Fruit fly (Drosophila melanogaster) whole organism, embryonic: Measurements from ENCODE around the gene CG13144.

Source experiments
- Ada2b ChIP-seq: fragments of 200-800 bp; sonication (Bioruptor generic); IDR thresholded peaks from 2 replicates; pipeline ENCODE4 v1.3.6; 2022; ENCODE audit warnings: missing biosample characterization, missing genetic modification characterization
- Blimp-1 ChIP-seq: fragments of 200-800 bp; sonication (Bioruptor generic); optimal IDR thresholded peaks from 3 replicates; lab custom pipeline; 2018; ENCODE audit warnings: missing biosample characterization, missing genetic modification characterization, mild to moderate bottlenecking, moderate library complexity, missing genetic modification reagents
- CG10209 ChIP-seq: fragments of 200-800 bp; sonication (Bioruptor generic); optimal IDR thresholded peaks from 3 replicates; lab custom pipeline; 2017; ENCODE audit warnings: missing biosample characterization, mild to moderate bottlenecking, missing genetic modification characterization, missing genetic modification reagents
- CG11247 ChIP-seq: fragments of 200-800 bp; sonication (Bioruptor generic); IDR thresholded peaks from 2 replicates; pipeline ENCODE4 v1.3.6; 2022; ENCODE audit warnings: missing biosample characterization, missing genetic modification characterization
- CG12071 ChIP-seq: fragments of 200-800 bp; sonication (Bioruptor generic); optimal IDR thresholded peaks from 3 replicates; lab custom pipeline; 2018; ENCODE audit warnings: missing biosample characterization, mild to moderate bottlenecking, missing genetic modification characterization
- CG12219 ChIP-seq: fragments of 200-800 bp; sonication (Bioruptor generic); optimal IDR thresholded peaks from 3 replicates; lab custom pipeline; 2018; ENCODE audit warnings: missing biosample characterization, mild to moderate bottlenecking, missing genetic modification characterization
- CG12299 ChIP-seq: fragments of 200-800 bp; sonication (Bioruptor generic); optimal IDR thresholded peaks from 2 replicates; lab custom pipeline; 2018; ENCODE audit warnings: missing biosample characterization, mild to moderate bottlenecking, missing genetic modification characterization
- CG14710 ChIP-seq: fragments of 200-800 bp; sonication (Bioruptor generic); optimal IDR thresholded peaks from 3 replicates; lab custom pipeline; 2019; ENCODE audit warnings: missing biosample characterization, mild to moderate bottlenecking, missing genetic modification characterization, moderate library complexity
- CG15601 ChIP-seq: fragments of 200-800 bp; sonication (Bioruptor generic); optimal IDR thresholded peaks from 3 replicates; lab custom pipeline; 2019; ENCODE audit warnings: missing biosample characterization, mild to moderate bottlenecking, missing genetic modification characterization, moderate library complexity
- CG1832 ChIP-seq: fragments of 200-800 bp; sonication (Bioruptor generic); optimal IDR thresholded peaks from 2 replicates; lab custom pipeline; 2017; ENCODE audit warnings: missing biosample characterization, mild to moderate bottlenecking, missing genetic modification characterization, inconsistent platforms
- CG18476 ChIP-seq: fragments of 200-800 bp; sonication (Bioruptor generic); optimal IDR thresholded peaks from 2 replicates; lab custom pipeline; 2016; ENCODE audit warnings: missing biosample characterization, mild to moderate bottlenecking, missing genetic modification characterization
- CG2120 ChIP-seq: fragments of 200-800 bp; sonication (Bioruptor generic); optimal IDR thresholded peaks from 3 replicates; lab custom pipeline; 2016; ENCODE audit warnings: missing biosample characterization, missing genetic modification characterization
- CG2199 ChIP-seq: fragments of 200-800 bp; sonication (Bioruptor generic); IDR thresholded peaks from 3 replicates; pipeline ENCODE4 v1.3.6; 2022; ENCODE audit warnings: missing biosample characterization, missing genetic modification characterization
- CG2202 ChIP-seq: fragments of 200-800 bp; sonication (Bioruptor generic); optimal IDR thresholded peaks from 2 replicates; lab custom pipeline; 2018; ENCODE audit warnings: missing biosample characterization, mild to moderate bottlenecking, missing genetic modification characterization
- CG32532 ChIP-seq: fragments of 200-800 bp; sonication (Bioruptor generic); IDR thresholded peaks from 2 replicates; pipeline ENCODE4 v1.3.6; 2022; ENCODE audit warnings: missing biosample characterization, missing genetic modification characterization
- CG3407 ChIP-seq: fragments of 200-800 bp; sonication (Bioruptor generic); optimal IDR thresholded peaks from 2 replicates; lab custom pipeline; 2018; ENCODE audit warnings: missing biosample characterization, mild to moderate bottlenecking, missing genetic modification characterization
- CG3726 ChIP-seq: fragments of 200-800 bp; sonication (Bioruptor generic); IDR thresholded peaks from 3 replicates; pipeline ENCODE4, ENCODE4 v1.3.6; 2022; ENCODE audit warnings: missing biosample characterization, missing genetic modification characterization
- CG42726 ChIP-seq: fragments of 200-800 bp; sonication (Bioruptor generic); IDR thresholded peaks from 2 replicates; pipeline ENCODE4 v1.3.6; 2022; ENCODE audit warnings: missing biosample characterization, missing genetic modification characterization; ENCODE audit not compliant: partially characterized antibody
- CG4360 ChIP-seq: fragments of 200-800 bp; sonication (Bioruptor generic); IDR thresholded peaks from 2 replicates; pipeline ENCODE4 v1.3.6; 2022; ENCODE audit warnings: missing biosample characterization, missing genetic modification characterization
- CG43689 ChIP-seq: fragments of 200-800 bp; sonication (Bioruptor generic); IDR thresholded peaks from 2 replicates; pipeline ENCODE4 v1.3.6; 2022; ENCODE audit warnings: missing biosample characterization, missing genetic modification characterization
- CG5953 ChIP-seq: fragments of 200-800 bp; sonication (Bioruptor generic); IDR thresholded peaks from 2 replicates; pipeline ENCODE4 v1.3.6; 2022; ENCODE audit warnings: missing biosample characterization, missing genetic modification characterization
- CG7357 ChIP-seq: fragments of 200-800 bp; sonication (Bioruptor generic); IDR thresholded peaks from 3 replicates; pipeline ENCODE4 v1.3.6; 2022; ENCODE audit warnings: missing biosample characterization, missing genetic modification characterization
- CG9932 ChIP-seq: fragments of 200-800 bp; sonication (Bioruptor generic); IDR thresholded peaks from 2 replicates; pipeline ENCODE4 v1.3.6; 2022; ENCODE audit warnings: missing biosample characterization, missing genetic modification characterization
- CrebB ChIP-seq: fragments of 200-800 bp; sonication (Bioruptor generic); optimal IDR thresholded peaks from 3 replicates; lab custom pipeline; 2018; ENCODE audit warnings: missing biosample characterization, mild to moderate bottlenecking, missing genetic modification characterization
- Dad ChIP-seq: fragments of 200-800 bp; sonication (Bioruptor generic); optimal IDR thresholded peaks from 3 replicates; lab custom pipeline; 2016; ENCODE audit warnings: missing biosample characterization, missing genetic modification characterization
- Fer2 ChIP-seq: fragments of 200-800 bp; sonication (Bioruptor generic); optimal IDR thresholded peaks from 2 replicates; lab custom pipeline; 2018; ENCODE audit warnings: missing biosample characterization, mild to moderate bottlenecking, missing genetic modification characterization, moderate library complexity
- NFAT ChIP-seq: fragments of 200-800 bp; sonication (Bioruptor generic); IDR thresholded peaks from 2 replicates; pipeline ENCODE4 v1.3.6; 2022; ENCODE audit warnings: missing biosample characterization, missing genetic modification characterization
- Nf-YC ChIP-seq: fragments of 200-800 bp; optimal IDR thresholded peaks from 3 replicates; lab custom pipeline; 2019; ENCODE audit warnings: missing biosample characterization, mild to moderate bottlenecking, missing genetic modification characterization, moderate library complexity
- Poxn ChIP-seq: fragments of 200-800 bp; sonication (Bioruptor generic); IDR thresholded peaks from 2 replicates; pipeline ENCODE4 v1.3.6; 2022; ENCODE audit warnings: missing biosample characterization, missing genetic modification characterization
- Sox102F ChIP-seq: fragments of 200-800 bp; sonication (Bioruptor generic); optimal IDR thresholded peaks from 2 replicates; lab custom pipeline; 2018; ENCODE audit warnings: missing biosample characterization, mild to moderate bottlenecking, missing genetic modification characterization, moderate library complexity
- Spps ChIP-seq: fragments of 200-800 bp; sonication (Bioruptor generic); optimal IDR thresholded peaks from 2 replicates; lab custom pipeline; 2018; ENCODE audit warnings: missing biosample characterization, mild to moderate bottlenecking, missing genetic modification characterization
- Sry-δ ChIP-seq: fragments of 200-800 bp; sonication (Bioruptor generic); optimal IDR thresholded peaks from 2 replicates; lab custom pipeline; 2016; ENCODE audit warnings: missing biosample characterization, missing genetic modification characterization
- bab2 ChIP-seq: fragments of 200-800 bp; sonication (Bioruptor generic); optimal IDR thresholded peaks from 2 replicates; lab custom pipeline; 2016; ENCODE audit warnings: missing biosample characterization, missing genetic modification characterization
- cad ChIP-seq: fragments of >200 bp; optimal IDR thresholded peaks from 2 replicates; lab custom pipeline; 2017; ENCODE audit warnings: missing biosample characterization, missing genetic modification characterization
- dmrt99B ChIP-seq: fragments of 200-800 bp; sonication (Bioruptor generic); optimal IDR thresholded peaks from 2 replicates; lab custom pipeline; 2018; ENCODE audit warnings: missing biosample characterization, mild to moderate bottlenecking, missing genetic modification characterization, moderate library complexity
- exex ChIP-seq: fragments of 200-800 bp; sonication (Bioruptor generic); optimal IDR thresholded peaks from 4 replicates; lab custom pipeline; 2018; ENCODE audit warnings: missing biosample characterization, mild to moderate bottlenecking, missing genetic modification characterization, moderate library complexity
- ken ChIP-seq: fragments of 200-800 bp; sonication (Bioruptor generic); IDR thresholded peaks from 3 replicates; pipeline ENCODE4 v1.3.6; 2022; ENCODE audit warnings: missing biosample characterization, missing genetic modification characterization
- kni ChIP-seq: fragments of 200-800 bp; sonication (Bioruptor generic); optimal IDR thresholded peaks from 3 replicates; lab custom pipeline; 2017; ENCODE audit warnings: mild to moderate bottlenecking, missing biosample characterization, missing genetic modification reagents, missing genetic modification characterization
- lmd ChIP-seq: fragments of 200-800 bp; sonication (Bioruptor generic); IDR thresholded peaks from 2 replicates; pipeline ENCODE4 v1.3.6; 2022; ENCODE audit warnings: missing biosample characterization, missing genetic modification characterization
- lola ChIP-seq, 3 experiments: fragments of >200 bp in 2 of 3; fragments of 200-800 bp in 1 of 3; sonication (Bioruptor generic) in 1 of 3; optimal IDR thresholded peaks; 2 replicates each; lab custom pipeline; 2017 to 2019; ENCODE audit warnings: missing biosample characterization in 3 of 3, missing genetic modification characterization in 3 of 3, mild to moderate bottlenecking in 1 of 3, moderate library complexity in 1 of 3
- nau ChIP-seq: fragments of 200-800 bp; sonication (Bioruptor generic); optimal IDR thresholded peaks from 3 replicates; lab custom pipeline; 2017; ENCODE audit warnings: missing biosample characterization, mild to moderate bottlenecking, missing genetic modification characterization, missing genetic modification reagents
- oc ChIP-seq: fragments of 200-800 bp; sonication (Bioruptor generic); optimal IDR thresholded peaks from 2 replicates; lab custom pipeline; 2018; ENCODE audit warnings: missing biosample characterization, mild to moderate bottlenecking, missing genetic modification characterization, moderate library complexity
- onecut ChIP-seq: fragments of 200-800 bp; sonication (Bioruptor generic); IDR thresholded peaks from 2 replicates; pipeline ENCODE4 v1.3.6; 2022; ENCODE audit warnings: missing biosample characterization, missing genetic modification characterization
- otp ChIP-seq: fragments of 200-800 bp; sonication (Bioruptor generic); IDR thresholded peaks from 3 replicates; pipeline ENCODE4, ENCODE4 v1.3.6; 2022; ENCODE audit warnings: missing biosample characterization, missing genetic modification characterization
- pzg ChIP-seq: fragments of 200-800 bp; sonication (Bioruptor generic); optimal IDR thresholded peaks from 3 replicates; lab custom pipeline; 2018; ENCODE audit warnings: missing biosample characterization, mild to moderate bottlenecking, missing genetic modification characterization, moderate library complexity
- sens ChIP-seq: fragments of 200-800 bp; sonication (Bioruptor generic); peaks from one replicate; lab custom pipeline; 2016; ENCODE audit warnings: missing biosample characterization, missing genetic modification characterization
- slp2 ChIP-seq: fragments of 200-800 bp; sonication (Bioruptor generic); optimal IDR thresholded peaks from 2 replicates; lab custom pipeline; 2016; ENCODE audit warnings: missing biosample characterization, missing genetic modification characterization
- twi ChIP-seq: fragments of 200-800 bp; optimal IDR thresholded peaks from 2 replicates; lab custom pipeline; 2019; ENCODE audit warnings: missing biosample characterization, mild to moderate bottlenecking, missing genetic modification characterization, moderate library complexity
- tx ChIP-seq: fragments of 200-800 bp; sonication (Bioruptor generic); optimal IDR thresholded peaks from 2 replicates; lab custom pipeline; 2016; ENCODE audit warnings: missing biosample characterization, missing genetic modification characterization
- usp ChIP-seq: fragments of >200 bp; optimal IDR thresholded peaks from 2 replicates; lab custom pipeline; 2017; ENCODE audit warnings: missing biosample characterization, missing genetic modification characterization
- wek ChIP-seq: fragments of 200-800 bp; sonication (Bioruptor generic); optimal IDR thresholded peaks from 3 replicates; lab custom pipeline; 2018; ENCODE audit warnings: missing biosample characterization, mild to moderate bottlenecking, missing genetic modification characterization, moderate library complexity
- zfh1 ChIP-seq: fragments of 200-800 bp; sonication (Bioruptor generic); IDR thresholded peaks from 3 replicates; pipeline ENCODE4 v1.3.6; 2022; ENCODE audit warnings: missing biosample characterization, missing genetic modification characterization

The CG13144 gene

DNA sequence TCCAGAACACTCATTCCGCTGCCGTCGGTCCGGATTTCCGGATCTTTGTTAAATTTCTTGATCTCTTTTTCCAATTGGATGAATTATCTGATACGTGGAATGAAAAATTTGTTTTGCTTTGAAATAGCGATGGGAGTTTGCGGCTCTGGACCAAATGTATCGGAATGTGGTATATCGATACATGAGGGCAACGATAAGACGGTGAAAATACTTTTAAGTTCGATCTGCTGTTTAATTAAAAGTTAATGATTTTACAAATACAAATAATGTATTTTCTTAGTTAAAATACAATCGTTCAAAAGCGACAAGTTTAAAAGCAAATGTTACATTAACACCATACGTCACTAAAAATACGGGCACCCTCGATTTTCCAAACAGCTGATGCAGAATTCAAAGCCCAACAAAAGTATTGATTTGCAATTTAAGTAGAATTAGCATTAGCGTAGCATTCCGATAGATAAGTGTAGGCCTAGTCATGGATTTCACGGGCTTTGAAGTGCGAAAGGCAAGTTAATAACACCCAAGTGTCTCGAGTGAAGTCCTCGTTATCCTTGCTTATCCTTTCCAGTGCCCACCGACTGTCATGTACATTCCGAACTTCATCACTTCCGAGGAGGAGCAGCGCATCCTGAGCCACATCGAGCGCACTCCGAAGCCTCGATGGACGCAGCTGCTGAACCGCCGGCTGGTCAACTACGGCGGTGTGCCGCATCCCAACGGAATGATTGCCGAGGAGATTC lies 2.6 kb downstream of the CG13144 start, which contains the start of the genes Cog4 and CG6144 (continued):
- TF ChIP-seq Poxn, result no peak
- peak; percentile 21; the same call in 1 of the 2 replicates for TF ChIP-seq CG32532 (GFP tag; lab: Robert Waterston, UW)
- TF ChIP-seq CG2199 (GFP tag; lab: Robert Waterston, UW), result no peak
- no peak for TF ChIP-seq CG12219 (GFP tag; lab: Kevin White, UChicago)
- no peak for TF ChIP-seq exex (tag; lab: Kevin White, UChicago)
- TF ChIP-seq onecut (GFP tag; lab: Robert Waterston, UW), result peak; percentile 91
- no peak for TF ChIP-seq CG11247
- no peak for TF ChIP-seq oc (tag; lab: Kevin White, UChicago)
- TF ChIP-seq Ada2b (GFP tag; lab: Robert Waterston, UW), result peak; percentile 43; the same call in 1 of the 2 replicates
- TF ChIP-seq CG42726, result no peak; the same call in 1 of the 2 replicates
- TF ChIP-seq tx (GFP tag; lab: Kevin White, UChicago), result no peak
- no peak for TF ChIP-seq kni
- TF ChIP-seq CG7357, result no peak
- no peak for TF ChIP-seq CG3726 (GFP tag; lab: Robert Waterston, UW)
- no peak for TF ChIP-seq CG4360
- peak; percentile 61 for TF ChIP-seq CG14710
- peak; percentile 61 for TF ChIP-seq pzg (GFP tag; lab: Kevin White, UChicago)
- TF ChIP-seq Dad (GFP tag; lab: Kevin White, UChicago), result no peak
- peak; percentile 0 for TF ChIP-seq CG18476 (GFP tag; lab: Kevin White, UChicago)
- TF ChIP-seq wek (GFP tag; lab: Kevin White, UChicago), result no peak
- no peak for TF ChIP-seq CG3407 (GFP tag; lab: Kevin White, UChicago)
- peak; percentile 87 for TF ChIP-seq Sry-δ (GFP tag; lab: Kevin White, UChicago)
- no peak for TF ChIP-seq slp2 (GFP tag; lab: Kevin White, UChicago)
- no peak for TF ChIP-seq CG5953 (GFP tag; lab: Robert Waterston, UW)
- TF ChIP-seq CG15601, result no peak
- TF ChIP-seq CG2202, result no peak
- no peak for TF ChIP-seq usp
- no peak for TF ChIP-seq Blimp-1 (GFP tag; lab: Kevin White, UChicago)
- TF ChIP-seq sens (GFP tag; lab: Kevin White, UChicago), result peak; percentile 76
- no peak for TF ChIP-seq CG1832 (GFP tag; lab: Kevin White, UChicago)
- no peak for TF ChIP-seq Sox102F (GFP tag; lab: Kevin White, UChicago)
- no peak for TF ChIP-seq lmd
- no peak for TF ChIP-seq ken
- TF ChIP-seq CrebB (tag; lab: Kevin White, UChicago), result no peak
- TF ChIP-seq nau (GFP tag; lab: Kevin White, UChicago), result no peak
- TF ChIP-seq zfh1, result 0 out of 3 replicates have a peak, but pooled peaks have one; percentile 43

DNA sequence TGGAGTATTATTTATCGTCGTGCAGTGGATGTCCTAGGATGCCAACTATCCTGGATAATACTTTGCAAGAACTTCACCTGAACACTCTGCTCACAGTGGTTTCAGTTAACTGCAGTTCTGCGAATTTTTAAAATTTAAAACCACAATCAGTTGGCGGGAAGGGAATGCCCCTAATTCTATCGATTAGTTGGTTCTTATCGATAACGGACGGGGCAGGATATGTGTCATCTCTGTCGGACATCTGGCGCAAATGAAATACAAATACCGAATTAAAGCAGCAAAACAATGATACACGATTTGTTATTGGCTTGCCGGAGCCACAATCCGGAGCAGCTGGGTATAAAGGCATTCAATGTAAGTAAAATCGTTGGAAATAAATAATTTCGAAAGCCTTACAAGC lies 8.2 kb downstream of the CG13144 start, which contains the start of gene Grip75:
Gene Grip75 (plus strand): TSS at position 223 of the 400 bp plus-strand sequence.
- TF ChIP-seq CG12071 (GFP tag; lab: Kevin White, UChicago), result no peak
- TF ChIP-seq lola (GFP tag; optimal IDR thresholded peaks at IDR 0.05; lab: Kevin White, UChicago), result no peak
- TF ChIP-seq CG2120 (GFP tag; lab: Kevin White, UChicago), result no peak
- no peak for TF ChIP-seq dmrt99B (tag; lab: Kevin White, UChicago)
- no peak for TF ChIP-seq CG10209 (GFP tag; lab: Kevin White, UChicago)
- TF ChIP-seq CG9932 (GFP tag; lab: Robert Waterston, UW), result no peak
- no peak for TF ChIP-seq cad (GFP tag; lab: Kevin White, UChicago)
- no peak for TF ChIP-seq CG12299
- TF ChIP-seq otp (GFP tag; lab: Robert Waterston, UW), result no peak
- TF ChIP-seq NFAT (GFP tag; lab: Robert Waterston, UW), result no peak
- TF ChIP-seq Fer2 (tag; lab: Kevin White, UChicago), result no peak
- no peak for TF ChIP-seq Spps
- TF ChIP-seq twi, result peak; percentile 32
- no peak for TF ChIP-seq bab2 (GFP tag; lab: Kevin White, UChicago)
- TF ChIP-seq CG43689 (GFP tag; lab: Robert Waterston, UW), result no peak
- TF ChIP-seq Nf-YC (tag; lab: Kevin White, UChicago), result no peak
